Fruit fly (Drosophila melanogaster) ovary, adult (tissue): ENCODE data around the gene eIF3f1.

Source experiments
- CG17801 ChIP-seq: fragments of 200-800 bp; optimal IDR thresholded peaks from 2 replicates; lab custom pipeline; 2019; ENCODE audit warnings: missing biosample characterization, mild to moderate bottlenecking, missing genetic modification characterization, moderate library complexity; ENCODE audit not compliant: partially characterized antibody

Gene eIF3f1

dm6 chr3R:4713775-4714360 lies at the start of gene eIF3f1:
Gene eIF3f1 (minus strand): TSS chr3R:4714182.
- peak; percentile 53 for TF ChIP-seq CG17801 (GFP tag; lab: Kevin White, UChicago)

- TF ChIP-seq CG17801 (GFP tag; lab: Kevin White, UChicago) = no peak
Measured at dm6 chr3R:4761372-4761771, 47.4 kb upstream of the eIF3f1 start.

dm6 chr3R:4749735-4750134 lies 35.8 kb upstream of the eIF3f1 start, which contains the start of gene atms:
Gene atms (plus strand): TSS chr3R:4750035.
- TF ChIP-seq CG17801 (GFP tag; lab: Kevin White, UChicago) = no peak

- no peak for TF ChIP-seq CG17801 (GFP tag; lab: Kevin White, UChicago)
Measured at dm6 chr3R:4748888-4749717, 35.1 kb upstream of the eIF3f1 start, which contains the start of gene tacc. Gene tacc (minus strand): TSS chr3R:4749056.

- no peak for TF ChIP-seq CG17801 (GFP tag; lab: Kevin White, UChicago)
Measured at dm6 chr3R:4747292-4747691, 33.3 kb upstream of the eIF3f1 start.

dm6 chr3R:4746189-4746771 lies 32.3 kb upstream of the eIF3f1 start:
- no peak for TF ChIP-seq CG17801 (GFP tag; lab: Kevin White, UChicago)

- TF ChIP-seq CG17801 (GFP tag; lab: Kevin White, UChicago) = no peak
Measured at dm6 chr3R:4745544-4745943, 31.6 kb upstream of the eIF3f1 start.

dm6 chr3R:4740592-4741500 lies 26.9 kb upstream of the eIF3f1 start:
- TF ChIP-seq CG17801 (GFP tag; lab: Kevin White, UChicago) = peak; percentile 68

- TF ChIP-seq CG17801 (GFP tag; lab: Kevin White, UChicago) = peak; percentile 34
Measured at dm6 chr3R:4739492-4740431, 25.8 kb upstream of the eIF3f1 start.

dm6 chr3R:4739192-4739491 lies 25.2 kb upstream of the eIF3f1 start:
- TF ChIP-seq CG17801 (GFP tag; lab: Kevin White, UChicago) = no peak

dm6 chr3R:4738494-4739191 lies 24.7 kb upstream of the eIF3f1 start:
- TF ChIP-seq CG17801 (GFP tag; lab: Kevin White, UChicago) = no peak

dm6 chr3R:4731828-4732657 lies 18.1 kb upstream of the eIF3f1 start, which contains the start of gene Nep2:
Gene Nep2 (minus strand): TSS chr3R:4731878.
- TF ChIP-seq CG17801 (GFP tag; lab: Kevin White, UChicago) = no peak
